Fruit fly (Drosophila melanogaster) whole organism, prepupa: Measurements from ENCODE around the gene Prps.

Source experiments
- CG10631 ChIP-seq: fragments of 200-800 bp; sonication (Bioruptor generic); optimal IDR thresholded peaks from 2 replicates; lab custom pipeline; 2016; ENCODE audit warnings: missing biosample characterization, missing genetic modification characterization
- CG10669 ChIP-seq: fragments of 200-800 bp; sonication (Bioruptor generic); optimal IDR thresholded peaks from 3 replicates; lab custom pipeline; 2018; ENCODE audit warnings: missing biosample characterization, mild to moderate bottlenecking, missing genetic modification characterization, moderate library complexity
- CG11294 ChIP-seq: fragments of 200-800 bp; sonication (Bioruptor generic); IDR thresholded peaks from 2 replicates; pipeline ENCODE4 v1.3.6; 2022; ENCODE audit warnings: missing biosample characterization, missing genetic modification characterization
- CG11762 ChIP-seq: fragments of 200-800 bp; sonication (Bioruptor generic); optimal IDR thresholded peaks from 3 replicates; lab custom pipeline; 2016; ENCODE audit warnings: missing biosample characterization, missing genetic modification characterization; ENCODE audit not compliant: insufficient read depth
- CG11902 ChIP-seq: fragments of 200-800 bp; sonication (Bioruptor generic); optimal IDR thresholded peaks from 3 replicates; lab custom pipeline; 2016; ENCODE audit warnings: missing biosample characterization, missing genetic modification characterization
- CG15336 ChIP-seq: fragments of 200-800 bp; sonication (Bioruptor generic); IDR thresholded peaks from 2 replicates; pipeline ENCODE4 v1.3.6; 2022; ENCODE audit warnings: missing biosample characterization, missing genetic modification characterization
- CG1621 ChIP-seq: fragments of 200-800 bp; sonication (Bioruptor generic); optimal IDR thresholded peaks from 3 replicates; lab custom pipeline; 2018; ENCODE audit warnings: missing biosample characterization, mild to moderate bottlenecking, missing genetic modification characterization
- CG16779 ChIP-seq: fragments of 200-800 bp; sonication (Bioruptor generic); optimal IDR thresholded peaks from 3 replicates; lab custom pipeline; 2017; ENCODE audit warnings: missing biosample characterization, mild to moderate bottlenecking, missing genetic modification characterization
- CG32006 ChIP-seq: fragments of 200-800 bp; sonication (Bioruptor generic); optimal IDR thresholded peaks from 3 replicates; lab custom pipeline; 2017; ENCODE audit warnings: missing biosample characterization, mild to moderate bottlenecking, missing genetic modification characterization
- CG34406 ChIP-seq: fragments of 200-800 bp; sonication (Bioruptor generic); optimal IDR thresholded peaks from 3 replicates; lab custom pipeline; 2016; ENCODE audit warnings: missing biosample characterization, missing genetic modification characterization
- CG3919 ChIP-seq: fragments of 200-800 bp; sonication (Bioruptor generic); optimal IDR thresholded peaks from 3 replicates; lab custom pipeline; 2016; ENCODE audit warnings: missing biosample characterization, missing genetic modification characterization
- CG4318 ChIP-seq: fragments of 200-800 bp; sonication (Bioruptor generic); optimal IDR thresholded peaks from 3 replicates; lab custom pipeline; 2017; ENCODE audit warnings: missing biosample characterization, mild to moderate bottlenecking, missing genetic modification characterization
- CG6276 ChIP-seq: fragments of 200-800 bp; sonication (Bioruptor generic); optimal IDR thresholded peaks from 2 replicates; lab custom pipeline; 2017; ENCODE audit warnings: missing biosample characterization, mild to moderate bottlenecking, missing genetic modification characterization
- CG6792 ChIP-seq: fragments of 200-800 bp; sonication (Bioruptor generic); optimal IDR thresholded peaks from 3 replicates; lab custom pipeline; 2016; ENCODE audit warnings: missing biosample characterization, missing genetic modification characterization
- CG6808 ChIP-seq: fragments of 200-800 bp; sonication (Bioruptor generic); optimal IDR thresholded peaks from 3 replicates; lab custom pipeline; 2017; ENCODE audit warnings: missing biosample characterization, missing genetic modification characterization, mild to moderate bottlenecking, moderate library complexity, missing genetic modification reagents
- CG6854 ChIP-seq: fragments of 200-800 bp; sonication (Bioruptor generic); optimal IDR thresholded peaks from 2 replicates; lab custom pipeline; 2017; ENCODE audit warnings: missing biosample characterization, mild to moderate bottlenecking, missing genetic modification characterization
- CG7368 ChIP-seq: fragments of 200-800 bp; sonication (Bioruptor generic); optimal IDR thresholded peaks from 3 replicates; lab custom pipeline; 2016; ENCODE audit warnings: missing biosample characterization, missing genetic modification characterization
- CG8319 ChIP-seq: fragments of 200-800 bp; sonication (Bioruptor generic); optimal IDR thresholded peaks from 3 replicates; lab custom pipeline; 2016; ENCODE audit warnings: missing biosample characterization, missing genetic modification characterization
- CG8632 ChIP-seq: fragments of 200-800 bp; sonication (Bioruptor generic); optimal IDR thresholded peaks from 3 replicates; lab custom pipeline; 2016; ENCODE audit warnings: missing biosample characterization, missing genetic modification characterization
- CG9139 ChIP-seq: fragments of 200-800 bp; sonication (Bioruptor generic); optimal IDR thresholded peaks from 3 replicates; lab custom pipeline; 2017; ENCODE audit warnings: missing biosample characterization, mild to moderate bottlenecking, missing genetic modification characterization
- Eip75B ChIP-seq: fragments of 200-800 bp; sonication (Bioruptor generic); optimal IDR thresholded peaks from 3 replicates; lab custom pipeline; 2016; ENCODE audit warnings: missing biosample characterization, missing genetic modification characterization
- Eip78C ChIP-seq: fragments of 200-800 bp; sonication (Bioruptor generic); peaks from one replicate; lab custom pipeline; 2016; ENCODE audit warnings: missing biosample characterization, missing genetic modification characterization
- Ets21C ChIP-seq: fragments of 200-800 bp; sonication (Bioruptor generic); optimal IDR thresholded peaks from 3 replicates; lab custom pipeline; 2016; ENCODE audit warnings: missing biosample characterization, missing genetic modification characterization
- Gug ChIP-seq: fragments of 200-800 bp; sonication (Bioruptor generic); IDR thresholded peaks from 2 replicates; pipeline ENCODE4 v1.3.6; 2022; ENCODE audit warnings: missing biosample characterization, missing genetic modification characterization
- Hr38 ChIP-seq: sonication (Bioruptor generic); optimal IDR thresholded peaks from 2 replicates; lab custom pipeline; 2016; ENCODE audit warnings: missing biosample characterization, missing genetic modification characterization
- Hr39 ChIP-seq: fragments of 200-800 bp; sonication (Bioruptor generic); optimal IDR thresholded peaks from 2 replicates; lab custom pipeline; 2016; ENCODE audit warnings: missing biosample characterization, missing genetic modification characterization
- Hr4 ChIP-seq: fragments of 200-800 bp; sonication (Bioruptor generic); optimal IDR thresholded peaks from 3 replicates; lab custom pipeline; 2016; ENCODE audit warnings: missing biosample characterization, missing genetic modification characterization
- Lpt ChIP-seq: fragments of 200-800 bp; sonication (Bioruptor generic); optimal IDR thresholded peaks from 3 replicates; lab custom pipeline; 2016; ENCODE audit warnings: missing biosample characterization, missing genetic modification characterization
- Met ChIP-seq: fragments of 200-800 bp; sonication (Bioruptor generic); optimal IDR thresholded peaks from 3 replicates; lab custom pipeline; 2016; ENCODE audit warnings: missing biosample characterization, missing genetic modification characterization
- OdsH ChIP-seq: fragments of 200-800 bp; sonication (Bioruptor generic); optimal IDR thresholded peaks from 3 replicates; lab custom pipeline; 2016; ENCODE audit warnings: missing biosample characterization, missing genetic modification characterization
- Smox ChIP-seq: fragments of 200-800 bp; sonication (Bioruptor generic); optimal IDR thresholded peaks from 3 replicates; lab custom pipeline; 2016; ENCODE audit warnings: missing biosample characterization, missing genetic modification characterization
- Sox102F ChIP-seq: fragments of 200-800 bp; sonication (Bioruptor generic); optimal IDR thresholded peaks from 2 replicates; lab custom pipeline; 2016; ENCODE audit warnings: missing biosample characterization, mild to moderate bottlenecking, missing genetic modification characterization
- Sox14 ChIP-seq: fragments of 200-800 bp; sonication (Bioruptor generic); optimal IDR thresholded peaks from 3 replicates; lab custom pipeline; 2016; ENCODE audit warnings: missing biosample characterization, missing genetic modification characterization
- Sox15 ChIP-seq: fragments of 200-800 bp; sonication (Bioruptor generic); optimal IDR thresholded peaks from 3 replicates; lab custom pipeline; 2016; ENCODE audit warnings: missing biosample characterization, missing genetic modification characterization
- achi ChIP-seq: fragments of 200-800 bp; sonication (Bioruptor generic); optimal IDR thresholded peaks from 3 replicates; lab custom pipeline; 2016; ENCODE audit warnings: missing biosample characterization, missing genetic modification characterization
- acj6 ChIP-seq: fragments of 200-800 bp; sonication (Bioruptor generic); optimal IDR thresholded peaks from 3 replicates; lab custom pipeline; 2016; ENCODE audit warnings: missing biosample characterization, missing genetic modification characterization
- cyc ChIP-seq: fragments of 200-800 bp; sonication (Bioruptor generic); optimal IDR thresholded peaks from 3 replicates; lab custom pipeline; 2016; ENCODE audit warnings: missing biosample characterization, missing genetic modification characterization
- dac ChIP-seq: fragments of 200-800 bp; sonication (Bioruptor generic); optimal IDR thresholded peaks from 2 replicates; lab custom pipeline; 2017; ENCODE audit warnings: missing biosample characterization, mild to moderate bottlenecking, missing genetic modification characterization
- dsx ChIP-seq: fragments of 200-800 bp; optimal IDR thresholded peaks from 3 replicates; lab custom pipeline; 2019; ENCODE audit warnings: missing biosample characterization, mild to moderate bottlenecking, missing genetic modification characterization, moderate library complexity; ENCODE audit not compliant: poor library complexity, severe bottlenecking
- eg ChIP-seq: fragments of 200-800 bp; sonication (Bioruptor generic); IDR thresholded peaks from 3 replicates; pipeline ENCODE4 v1.3.6; 2022; ENCODE audit warnings: missing biosample characterization, missing genetic modification characterization
- esn ChIP-seq: fragments of 200-800 bp; sonication (Bioruptor generic); optimal IDR thresholded peaks from 2 replicates; lab custom pipeline; 2016; ENCODE audit warnings: missing biosample characterization, mild to moderate bottlenecking, missing genetic modification characterization, moderate library complexity
- fd85E ChIP-seq: fragments of 200-800 bp; sonication (Bioruptor generic); optimal IDR thresholded peaks from 3 replicates; lab custom pipeline; 2016; ENCODE audit warnings: missing biosample characterization, missing genetic modification characterization
- fkh ChIP-seq: fragments of 200-800 bp; sonication (Bioruptor generic); optimal IDR thresholded peaks from 3 replicates; lab custom pipeline; 2017; ENCODE audit warnings: missing biosample characterization, mild to moderate bottlenecking, missing genetic modification characterization, moderate library complexity
- lz ChIP-seq: fragments of 200-800 bp; sonication (Bioruptor generic); optimal IDR thresholded peaks from 3 replicates; lab custom pipeline; 2016; ENCODE audit warnings: missing biosample characterization, missing genetic modification characterization
- pdm3 ChIP-seq: fragments of 200-800 bp; sonication (Bioruptor generic); optimal IDR thresholded peaks from 3 replicates; lab custom pipeline; 2016; ENCODE audit warnings: missing biosample characterization, missing genetic modification characterization
- spab ChIP-seq: fragments of 200-800 bp; sonication (Bioruptor generic); optimal IDR thresholded peaks from 2 replicates; lab custom pipeline; 2017; ENCODE audit warnings: missing biosample characterization, mild to moderate bottlenecking, missing genetic modification characterization, missing genetic modification reagents
- ss ChIP-seq, 2 experiments: fragments of 200-800 bp; sonication (Bioruptor generic); optimal IDR thresholded peaks; 2 replicates in 1 of 2; 3 replicates in 1 of 2; lab custom pipeline; 2017 to 2018; ENCODE audit warnings: mild to moderate bottlenecking in 2 of 2, missing biosample characterization in 2 of 2, missing genetic modification characterization in 2 of 2, moderate library complexity in 1 of 2
- topi ChIP-seq: fragments of 200-800 bp; sonication (Bioruptor generic); optimal IDR thresholded peaks from 3 replicates; lab custom pipeline; 2016; ENCODE audit warnings: missing biosample characterization, missing genetic modification characterization
- vri ChIP-seq: fragments of 200-800 bp; sonication (Bioruptor generic); optimal IDR thresholded peaks from 3 replicates; lab custom pipeline; 2016; ENCODE audit warnings: missing biosample characterization, mild to moderate bottlenecking, missing genetic modification characterization

Prps gene

dm6 chr3L:9742342-9742741 is 45.8 kb upstream of the Prps start (continued):
- TF ChIP-seq CG11762 (GFP tag; lab: Kevin White, UChicago) (peak; percentile 53), Lpt (GFP tag; lab: Kevin White, UChicago) (peak; percentile 35), vri (GFP tag; lab: Kevin White, UChicago) (peak; percentile 37), spab (GFP tag; lab: Kevin White, UChicago) (peak; percentile 20), CG15336 (GFP tag; lab: Robert Waterston, UW) (peak; percentile 9; the same call in 1 of the 2 replicates), CG6792 (GFP tag; lab: Kevin White, UChicago) (peak; percentile 3), dsx (GFP tag; lab: Kevin White, UChicago) (peak; percentile 41), pdm3 (GFP tag; lab: Kevin White, UChicago) (peak; percentile 28), CG10669 (GFP tag; lab: Kevin White, UChicago) (peak; percentile 79), fkh (GFP tag; lab: Kevin White, UChicago) (no peak), acj6 (GFP tag; lab: Kevin White, UChicago) (peak; percentile 33), CG16779 (tag; lab: Kevin White, UChicago) (no peak), fd85E (GFP tag; lab: Kevin White, UChicago) (no peak), Sox15 (GFP tag; lab: Kevin White, UChicago) (no peak), CG8319 (GFP tag; lab: Kevin White, UChicago) (no peak)

- TF ChIP-seq Sox14 (GFP tag; lab: Kevin White, UChicago) (no peak), CG3919 (GFP tag; lab: Kevin White, UChicago) (peak; percentile 54), spab (GFP tag; lab: Kevin White, UChicago) (no peak), Hr39 (GFP tag; lab: Kevin White, UChicago) (no peak), cyc (no peak), Eip78C (GFP tag; lab: Kevin White, UChicago) (peak; percentile 76), dac (GFP tag; lab: Kevin White, UChicago) (no peak), fd85E (GFP tag; lab: Kevin White, UChicago) (no peak), CG6808 (peak; percentile 20), Met (GFP tag; lab: Kevin White, UChicago) (no peak), fkh (GFP tag; lab: Kevin White, UChicago) (no peak), Gug (GFP tag; lab: Robert Waterston, UW) (no peak), eg (GFP tag; lab: Robert Waterston, UW) (peak; percentile 68), esn (GFP tag; lab: Kevin White, UChicago) (peak; percentile 39), CG7368 (no peak), CG10631 (GFP tag; lab: Kevin White, UChicago) (peak; percentile 34), CG6276 (GFP tag; lab: Kevin White, UChicago) (peak; percentile 9), dsx (GFP tag; lab: Kevin White, UChicago) (no peak), CG1621 (tag; lab: Kevin White, UChicago) (no peak), Smox (no peak), CG6792 (GFP tag; lab: Kevin White, UChicago) (peak; percentile 19), CG4318 (GFP tag; lab: Kevin White, UChicago) (peak; percentile 10), Eip75B (peak; percentile 38), Ets21C (GFP tag; lab: Kevin White, UChicago) (no peak), CG6854 (GFP tag; lab: Kevin White, UChicago) (no peak), topi (peak; percentile 35), Hr38 (GFP tag; lab: Kevin White, UChicago) (no peak), CG11294 (no peak), OdsH (GFP tag; lab: Kevin White, UChicago) (no peak), CG32006 (peak; percentile 44), Sox102F (GFP tag; lab: Kevin White, UChicago) (no peak), CG8319 (GFP tag; lab: Kevin White, UChicago) (no peak), Hr4 (GFP tag; lab: Kevin White, UChicago) (peak; percentile 41), ss (GFP tag; optimal IDR thresholded peaks at IDR 0.05; lab: Kevin White, UChicago) (no peak), CG10669 (GFP tag; lab: Kevin White, UChicago) (peak; percentile 40), CG34406 (GFP tag; lab: Kevin White, UChicago) (peak; percentile 33), CG11902 (GFP tag; lab: Kevin White, UChicago) (peak; percentile 18), achi (GFP tag; lab: Kevin White, UChicago) (peak; percentile 49), CG8632 (GFP tag; lab: Kevin White, UChicago) (no peak), CG9139 (no peak), CG16779 (tag; lab: Kevin White, UChicago) (no peak), lz (GFP tag; lab: Kevin White, UChicago) (peak; percentile 18), acj6 (GFP tag; lab: Kevin White, UChicago) (peak; percentile 24)
Observed at dm6 chr3L:9739629-9740028, 43.1 kb upstream of the Prps start.
